Fruit fly (Drosophila melanogaster): Measurements from ENCODE around the gene Gba1b.
A peak's percentile ranks its signal among the peaks of the same experiment; 100 is the strongest.

Gba1b gene

DNA sequence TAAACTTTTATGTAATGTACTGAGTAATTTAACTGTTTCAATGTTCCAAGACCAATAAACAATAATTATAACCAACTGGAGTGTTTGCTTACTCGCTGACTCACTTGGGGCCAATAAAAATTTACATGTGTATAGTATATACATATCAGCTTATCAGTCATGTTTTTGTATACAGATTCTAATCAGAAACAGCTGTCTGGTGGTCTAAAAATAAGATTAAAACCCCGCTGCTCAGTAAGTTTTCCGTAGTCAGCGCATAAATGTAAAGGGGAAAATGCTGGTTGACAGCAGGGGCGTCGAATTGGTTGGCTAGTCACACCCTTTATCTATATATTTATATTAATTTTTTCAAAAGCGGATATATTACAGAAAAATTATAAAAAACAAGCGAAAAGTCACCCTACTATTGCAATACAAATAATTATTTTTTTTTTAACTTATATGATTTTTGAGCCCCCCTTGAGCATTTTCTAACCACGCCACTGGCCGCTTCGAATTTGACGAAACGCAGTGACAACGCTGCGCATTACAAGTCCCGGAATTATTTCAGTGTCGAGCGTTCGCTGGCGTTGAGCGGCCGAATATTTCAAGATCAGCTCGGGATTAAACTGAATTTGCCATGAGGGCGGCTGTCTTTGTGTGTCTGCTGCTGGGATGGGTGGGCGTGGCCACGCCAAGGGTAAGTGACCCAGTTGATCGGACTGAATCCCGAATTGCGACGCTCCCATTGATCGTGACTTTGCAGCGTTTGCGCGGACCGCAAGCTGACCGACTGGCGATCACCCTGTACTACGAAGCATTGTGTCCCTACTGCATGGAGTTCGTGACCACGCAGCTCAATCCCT, 26.0 kb upstream of the Gba1b start, which contains the start of gene GILT2 (continued):
- TF ChIP-seq corto (GFP tag; optimal IDR thresholded peaks at IDR 0.05): peak; percentile 55
- no peak for TF ChIP-seq sc (optimal IDR thresholded peaks at IDR 0.05)
- peak; percentile 80 for TF ChIP-seq sc (GFP tag; optimal IDR thresholded peaks at IDR 0.05)
- no peak for TF ChIP-seq zf30C (GFP tag; optimal IDR thresholded peaks at IDR 0.05)
- peak; percentile 39 for TF ChIP-seq nom (GFP tag; optimal IDR thresholded peaks at IDR 0.05)
- peak; percentile 94 for TF ChIP-seq CG12391 (tag; optimal IDR thresholded peaks at IDR 0.05)
- peak; percentile 96 for TF ChIP-seq row (GFP tag; IDR thresholded peaks at IDR 0.05)
- peak; percentile 7 for TF ChIP-seq Mes4 (GFP tag; optimal IDR thresholded peaks at IDR 0.05)
- TF ChIP-seq Nf-YA (GFP tag; IDR thresholded peaks at IDR 0.05): peak; percentile 84
- peak; percentile 48 for TF ChIP-seq vfl (GFP tag; optimal IDR thresholded peaks at IDR 0.05)
- TF ChIP-seq ara (GFP tag; IDR thresholded peaks at IDR 0.05): peak; percentile 92
- TF ChIP-seq Drgx (GFP tag; IDR thresholded peaks at IDR 0.05): peak; percentile 43; the same call in 1 of the 2 replicates
- no peak for TF ChIP-seq gro (GFP tag; optimal IDR thresholded peaks at IDR 0.05)
- TF ChIP-seq abd-A (tag; optimal IDR thresholded peaks at IDR 0.05): no peak
- peak; percentile 94 for TF ChIP-seq CG17359 (tag; optimal IDR thresholded peaks at IDR 0.05)
- no peak for TF ChIP-seq lov (optimal IDR thresholded peaks at IDR 0.05)
- peak; percentile 89 for TF ChIP-seq lov (GFP tag; IDR thresholded peaks at IDR 0.05)
- TF ChIP-seq tin (GFP tag; optimal IDR thresholded peaks at IDR 0.05): peak; percentile 89
- TF ChIP-seq CG10431 (GFP tag; optimal IDR thresholded peaks at IDR 0.05): peak; percentile 84
- peak; percentile 39 for TF ChIP-seq pum (GFP tag; optimal IDR thresholded peaks at IDR 0.05)
- no peak for TF ChIP-seq eve (GFP tag; optimal IDR thresholded peaks at IDR 0.05)
- peak; percentile 90 for TF ChIP-seq ind (GFP tag; optimal IDR thresholded peaks at IDR 0.05)
- TF ChIP-seq CG30020 (tag; optimal IDR thresholded peaks at IDR 0.05): peak; percentile 62
- TF ChIP-seq bbx (GFP tag; IDR thresholded peaks at IDR 0.05; ENCODE audit: partially characterized antibody): no peak
- peak; percentile 59 for TF ChIP-seq GATAe (GFP tag; conservative IDR thresholded peaks at IDR 0.05)
- peak; percentile 93 for TF ChIP-seq Dbx (GFP tag; IDR thresholded peaks at IDR 0.05)
- peak; percentile 85 for TF ChIP-seq peb (GFP tag; IDR thresholded peaks at IDR 0.05)
- TF ChIP-seq inv (GFP tag; IDR thresholded peaks at IDR 0.05; ENCODE audit: partially characterized antibody): no peak
- TF ChIP-seq ERR (GFP tag; optimal IDR thresholded peaks at IDR 0.05): no peak
- peak; percentile 94 for TF ChIP-seq CG32767 (GFP tag; IDR thresholded peaks at IDR 0.05)
- peak; percentile 88 for TF ChIP-seq CG15011 (GFP tag; optimal IDR thresholded peaks at IDR 0.05)
- TF ChIP-seq CG17328 (GFP tag; IDR thresholded peaks at IDR 0.05): peak; percentile 94
- peak; percentile 87 for TF ChIP-seq Mrtf (GFP tag; IDR thresholded peaks at IDR 0.05)
- TF ChIP-seq h (optimal IDR thresholded peaks at IDR 0.05): no peak
- peak; percentile 86 for TF ChIP-seq gsb-n (tag; optimal IDR thresholded peaks at IDR 0.05)
- peak; percentile 87 for TF ChIP-seq CG10267 (tag; optimal IDR thresholded peaks at IDR 0.05)
- TF ChIP-seq unpg (GFP tag; optimal IDR thresholded peaks at IDR 0.05): peak; percentile 92
- TF ChIP-seq hbn (GFP tag; IDR thresholded peaks at IDR 0.05; ENCODE audit: partially characterized antibody): no peak
- peak; percentile 49 for TF ChIP-seq Bdp1 (GFP tag; optimal IDR thresholded peaks at IDR 0.05)
- peak; percentile 84 for TF ChIP-seq danr (GFP tag; IDR thresholded peaks at IDR 0.05)
- TF ChIP-seq insv (GFP tag; optimal IDR thresholded peaks at IDR 0.05): peak in 1 of 2 experiments; percentile 76
- peak; percentile 86 for TF ChIP-seq Fer2 (tag; optimal IDR thresholded peaks at IDR 0.05)
- peak; percentile 73; the same call in 1 of the 2 replicates for TF ChIP-seq CG17612 (GFP tag; IDR thresholded peaks at IDR 0.05)
- TF ChIP-seq MESR4 (GFP tag; optimal IDR thresholded peaks at IDR 0.05): peak; percentile 12
- TF ChIP-seq p53 (GFP tag; optimal IDR thresholded peaks at IDR 0.05): no peak
- peak; percentile 81 for TF ChIP-seq CG6254 (GFP tag; optimal IDR thresholded peaks at IDR 0.05)
- TF ChIP-seq MBD-R2 (GFP tag; IDR thresholded peaks at IDR 0.05): peak; percentile 74
- peak; percentile 93 for TF ChIP-seq sens (GFP tag)
- peak; percentile 88 for TF ChIP-seq CG13775 (GFP tag; optimal IDR thresholded peaks at IDR 0.05)
- TF ChIP-seq CG15696 (tag; optimal IDR thresholded peaks at IDR 0.05): peak; percentile 91
